Worm (Caenorhabditis elegans) whole organism, L1 larva: ENCODE measurements around the gene C06C6.9.

Experiments
- C16A3.4 ChIP-seq: fragments of 150-350 bp; optimal IDR thresholded peaks from 2 replicates; lab custom pipeline; 2014; ENCODE audit warnings: missing biosample characterization, missing genetic modification characterization
- F16B12.6 ChIP-seq: fragments of 150-350 bp; optimal IDR thresholded peaks from 2 replicates; lab custom pipeline; 2014; ENCODE audit warnings: missing biosample characterization, missing genetic modification characterization
- blmp-1 ChIP-seq: fragments of 150-350 bp; optimal IDR thresholded peaks from 2 replicates; lab custom pipeline; 2014; ENCODE audit warnings: missing biosample characterization, missing genetic modification characterization
- ceh-82 ChIP-seq, 3 experiments: fragments of 150-350 bp in 1 of 3; sonication (generic microtip) in 2 of 3; optimal IDR thresholded peaks; 2 replicates each; lab custom pipeline; 2014 to 2017; ENCODE audit warnings: missing biosample characterization in 3 of 3, missing genetic modification characterization in 3 of 3
- ceh-88 ChIP-seq: fragments of 200-800 bp; sonication (Bioruptor generic); IDR thresholded peaks from 2 replicates; pipeline ENCODE4 v1.3.6; 2022; ENCODE audit warnings: missing genetic modification characterization, missing compliant biosample characterization
- ceh-90 ChIP-seq: sonication (generic microtip); optimal IDR thresholded peaks from 2 replicates; lab custom pipeline; 2016; ENCODE audit warnings: missing genetic modification characterization, missing compliant biosample characterization
- efl-1 ChIP-seq, 4 experiments: fragments of 150-350 bp; optimal IDR thresholded peaks in 3 of 4; peaks in 1 of 4; 1 replicate in 1 of 4; 2 replicates in 3 of 4; lab custom pipeline; 2014; ENCODE audit warnings: missing biosample characterization in 2 of 4, missing genetic modification characterization in 2 of 4, missing genetic modification reagents in 2 of 4
- egl-27 ChIP-seq, 2 experiments: fragments of 150-350 bp in 1 of 2; sonication (generic microtip); optimal IDR thresholded peaks; 3 replicates each; lab custom pipeline; 2017 to 2018; ENCODE audit warnings: missing biosample characterization in 2 of 2, missing genetic modification characterization in 2 of 2, missing genetic modification reagents in 2 of 2
- elt-2 ChIP-seq: sonication (generic microtip); optimal IDR thresholded peaks from 2 replicates; lab custom pipeline; 2016; ENCODE audit warnings: missing genetic modification characterization, mild to moderate bottlenecking, inconsistent platforms, missing compliant biosample characterization, missing genetic modification reagents
- elt-3 ChIP-seq, 6 experiments: fragments of 150-350 bp in 1 of 6; sonication (generic microtip); optimal IDR thresholded peaks; 2 replicates each; lab custom pipeline; 2017 to 2018; ENCODE audit warnings: missing biosample characterization in 6 of 6, missing genetic modification characterization in 6 of 6, inconsistent platforms in 1 of 6
- ets-5 ChIP-seq: fragments of 200-800 bp; sonication (Bioruptor generic); IDR thresholded peaks from 2 replicates; pipeline ENCODE4 v1.3.6; 2022; ENCODE audit warnings: missing genetic modification characterization, missing compliant biosample characterization
- fkh-4 ChIP-seq: sonication (generic microtip); optimal IDR thresholded peaks from 2 replicates; lab custom pipeline; 2016; ENCODE audit warnings: missing compliant biosample characterization, missing genetic modification characterization, borderline replicate concordance
- fos-1 ChIP-seq: fragments of 150-350 bp; optimal IDR thresholded peaks from 2 replicates; lab custom pipeline; 2014; ENCODE audit warnings: missing biosample characterization, missing genetic modification characterization
- lin-15B ChIP-seq: fragments of 150-350 bp; sonication (generic microtip); optimal IDR thresholded peaks from 3 replicates; lab custom pipeline; 2014; ENCODE audit warnings: missing biosample characterization, missing genetic modification characterization
- lin-35 ChIP-seq, 2 experiments: fragments of 150-350 bp; optimal IDR thresholded peaks; 2 replicates each; lab custom pipeline; 2014; ENCODE audit warnings: missing biosample characterization in 2 of 2, missing genetic modification characterization in 2 of 2, missing genetic modification reagents in 2 of 2
- lin-39 ChIP-seq: fragments of 150-350 bp; optimal IDR thresholded peaks from 2 replicates; lab custom pipeline; 2014; ENCODE audit warnings: missing biosample characterization, missing genetic modification reagents, missing genetic modification characterization
- mdl-1 ChIP-seq, 2 experiments: fragments of 150-350 bp; optimal IDR thresholded peaks; 2 replicates each; lab custom pipeline; 2014 to 2017; ENCODE audit warnings: missing biosample characterization in 2 of 2, missing genetic modification characterization in 2 of 2, inconsistent platforms in 1 of 2
- mep-1 ChIP-seq: fragments of 150-350 bp; optimal IDR thresholded peaks from 2 replicates; lab custom pipeline; 2014; ENCODE audit warnings: missing biosample characterization, missing genetic modification characterization
- nhr-11 ChIP-seq: fragments of 150-350 bp; optimal IDR thresholded peaks from 2 replicates; lab custom pipeline; 2014; ENCODE audit warnings: missing biosample characterization, missing genetic modification characterization
- nhr-12 ChIP-seq: sonication (generic microtip); optimal IDR thresholded peaks from 2 replicates; lab custom pipeline; 2017; ENCODE audit warnings: missing biosample characterization, missing genetic modification characterization
- nhr-19 ChIP-seq: fragments of 200-800 bp; sonication (Bioruptor generic); conservative IDR thresholded peaks from 2 replicates; pipeline ENCODE4 v1.3.6; 2022; ENCODE audit warnings: missing genetic modification characterization, missing compliant biosample characterization
- nhr-20 ChIP-seq: sonication (generic microtip); optimal IDR thresholded peaks from 2 replicates; lab custom pipeline; 2016; ENCODE audit warnings: mild to moderate bottlenecking, missing genetic modification characterization, missing compliant biosample characterization
- nhr-237 ChIP-seq: fragments of 150-350 bp; optimal IDR thresholded peaks from 2 replicates; lab custom pipeline; 2014; ENCODE audit warnings: missing biosample characterization, missing genetic modification characterization
- nhr-28 ChIP-seq: fragments of 150-350 bp; optimal IDR thresholded peaks from 2 replicates; lab custom pipeline; 2014; ENCODE audit warnings: missing biosample characterization, missing genetic modification characterization
- nhr-71 ChIP-seq: sonication (generic microtip); optimal IDR thresholded peaks from 2 replicates; lab custom pipeline; 2016; ENCODE audit warnings: mild to moderate bottlenecking, missing genetic modification characterization, moderate library complexity, missing compliant biosample characterization
- nhr-84 ChIP-seq: sonication (generic microtip); optimal IDR thresholded peaks from 2 replicates; lab custom pipeline; 2017; ENCODE audit warnings: missing biosample characterization, missing genetic modification characterization
- nhr-90 ChIP-seq: sonication (generic microtip); optimal IDR thresholded peaks from 2 replicates; lab custom pipeline; 2016; ENCODE audit warnings: mild to moderate bottlenecking, missing genetic modification characterization, missing compliant biosample characterization; ENCODE audit not compliant: poor library complexity
- pag-3 ChIP-seq: sonication (generic microtip); optimal IDR thresholded peaks from 2 replicates; lab custom pipeline; 2017; ENCODE audit warnings: missing genetic modification characterization, mild to moderate bottlenecking, missing compliant biosample characterization, antibody characterized with exemption, borderline replicate concordance; ENCODE audit not compliant: insufficient read depth
- pax-3 ChIP-seq: fragments of 200-800 bp; sonication (Bioruptor generic); optimal IDR thresholded peaks from 2 replicates; lab custom pipeline; 2018; ENCODE audit warnings: mild to moderate bottlenecking, missing genetic modification characterization, moderate library complexity, missing compliant biosample characterization
- sox-4 ChIP-seq: sonication (generic microtip); optimal IDR thresholded peaks from 2 replicates; lab custom pipeline; 2016; ENCODE audit warnings: missing genetic modification characterization, missing compliant biosample characterization
- sup-37 ChIP-seq: fragments of 200-800 bp; sonication (Bioruptor generic); optimal IDR thresholded peaks from 2 replicates; lab custom pipeline; 2018; ENCODE audit warnings: mild to moderate bottlenecking, missing genetic modification characterization, missing compliant biosample characterization
- swsn-7 ChIP-seq: sonication (generic microtip); optimal IDR thresholded peaks from 2 replicates; lab custom pipeline; 2016; ENCODE audit warnings: missing genetic modification characterization, missing compliant biosample characterization
- tlp-1 ChIP-seq: fragments of 150-350 bp; optimal IDR thresholded peaks from 2 replicates; lab custom pipeline; 2014; ENCODE audit warnings: missing biosample characterization, missing genetic modification characterization
- unc-98 ChIP-seq: fragments of 200-800 bp; sonication (Bioruptor generic); IDR thresholded peaks from 2 replicates; pipeline ENCODE4 v1.3.6; 2022; ENCODE audit warnings: missing genetic modification characterization, missing compliant biosample characterization
- vab-15 ChIP-seq: sonication (generic microtip); optimal IDR thresholded peaks from 2 replicates; lab custom pipeline; 2017; ENCODE audit warnings: missing genotype, mild to moderate bottlenecking, missing genetic modification characterization, missing compliant biosample characterization
- zip-4 ChIP-seq: fragments of 200-800 bp; sonication (Bioruptor generic); optimal IDR thresholded peaks from 2 replicates; lab custom pipeline; 2018; ENCODE audit warnings: mild to moderate bottlenecking, missing genetic modification characterization, moderate library complexity, missing compliant biosample characterization
- ztf-11 ChIP-seq, 2 experiments: sonication (generic microtip); optimal IDR thresholded peaks; 2 replicates each; lab custom pipeline; 2016 to 2017; ENCODE audit warnings: missing genetic modification characterization in 2 of 2, missing biosample characterization in 1 of 2, missing compliant biosample characterization in 1 of 2
- ztf-4 ChIP-seq: fragments of 150-350 bp; optimal IDR thresholded peaks from 2 replicates; lab custom pipeline; 2014; ENCODE audit warnings: missing biosample characterization, missing genetic modification characterization

Gene C06C6.9

ce11 chrV:15970820-15971219, 25.7 kb downstream of the C06C6.9 start:
- no peak for TF ChIP-seq nhr-11 (tag; lab: Kevin White, UChicago)
- TF ChIP-seq ceh-88 (GFP tag; lab: Robert Waterston, UW) = no peak
- no peak for TF ChIP-seq ets-5 (GFP tag; lab: Robert Waterston, UW)
- no peak for TF ChIP-seq zip-4 (GFP tag; lab: Kevin White, UChicago)
- no peak for TF ChIP-seq ztf-11 (tag; optimal IDR thresholded peaks at IDR 0.05; lab: Kevin White, UChicago)
- TF ChIP-seq nhr-90 (tag; lab: Kevin White, UChicago) = no peak
- no peak for TF ChIP-seq fkh-4 (tag; lab: Kevin White, UChicago)
- no peak for TF ChIP-seq nhr-20 (tag; lab: Kevin White, UChicago)
- no peak for TF ChIP-seq nhr-84 (tag; lab: Kevin White, UChicago)
- TF ChIP-seq ceh-82 (tag; optimal IDR thresholded peaks at IDR 0.05; lab: Kevin White, UChicago) = no peak

- TF ChIP-seq fos-1 (tag; lab: Kevin White, UChicago) (no peak), pag-3 (tag; lab: Kevin White, UChicago) (no peak), ztf-4 (tag; lab: Kevin White, UChicago) (no peak), nhr-20 (tag; lab: Kevin White, UChicago) (no peak), ceh-90 (tag; lab: Kevin White, UChicago) (no peak), vab-15 (tag; lab: Kevin White, UChicago) (no peak), elt-2 (no peak), lin-39 (tag; lab: Kevin White, UChicago) (no peak), mdl-1 (tag; optimal IDR thresholded peaks at IDR 0.05; lab: Kevin White, UChicago) (no peak), ets-5 (GFP tag; lab: Robert Waterston, UW) (no peak), nhr-12 (tag; lab: Kevin White, UChicago) (no peak), blmp-1 (tag; lab: Kevin White, UChicago) (no peak), fkh-4 (tag; lab: Kevin White, UChicago) (no peak), lin-15B (tag; lab: Kevin White, UChicago) (no peak), sox-4 (no peak), nhr-19 (GFP tag; lab: Robert Waterston, UW) (no peak), egl-27 (tag; optimal IDR thresholded peaks at IDR 0.05; lab: Kevin White, UChicago) (no peak), nhr-11 (tag; lab: Kevin White, UChicago) (no peak)
These were observed 26.9 kb downstream of the C06C6.9 start, which contains the start of gene F36G9.7 for ce11 chrV:15969653-15970052. TSS of gene F36G9.7 (minus strand) at chrV:15969753.

ce11 chrV:15967542-15967941, 29.0 kb downstream of the C06C6.9 start, which contains the start of gene sri-1:
TSS of gene sri-1 (minus strand) at chrV:15967642.
- TF ChIP-seq fkh-4 (tag; lab: Kevin White, UChicago) (no peak), lin-35 (GFP tag; optimal IDR thresholded peaks at IDR 0.05; lab: Kevin White, UChicago) (no peak), elt-3 (tag; optimal IDR thresholded peaks at IDR 0.05; lab: Kevin White, UChicago) (no peak), F16B12.6 (no peak), swsn-7 (tag; lab: Kevin White, UChicago) (no peak), ets-5 (GFP tag; lab: Robert Waterston, UW) (no peak), efl-1 (optimal IDR thresholded peaks at IDR 0.05; lab: Kevin White, UChicago) (no peak), efl-1 (GFP tag; optimal IDR thresholded peaks at IDR 0.05 in 1 of 2; lab: Kevin White, UChicago) (no peak), tlp-1 (tag; lab: Kevin White, UChicago) (no peak), mep-1 (tag; lab: Kevin White, UChicago) (no peak), egl-27 (tag; optimal IDR thresholded peaks at IDR 0.05; lab: Kevin White, UChicago) (no peak), C16A3.4 (no peak), zip-4 (GFP tag; lab: Kevin White, UChicago) (no peak), sup-37 (GFP tag; lab: Kevin White, UChicago) (no peak), nhr-19 (GFP tag; lab: Robert Waterston, UW) (no peak), sox-4 (no peak), nhr-237 (tag; lab: Kevin White, UChicago) (no peak), unc-98 (GFP tag; lab: Robert Waterston, UW) (no peak), pax-3 (no peak), nhr-28 (tag; lab: Kevin White, UChicago) (no peak), nhr-71 (no peak)
